Fruit fly (Drosophila melanogaster): ENCODE results near the gene eIF5B.

The eIF5B gene

dm6 chr3L:3460402-3461027 lies at the start of gene eIF5B (continued):
- TF ChIP-seq Nf-YB (GFP tag; optimal IDR thresholded peaks at IDR 0.05) (peak; percentile 62), CG11093 (GFP tag; IDR thresholded peaks at IDR 0.05) (peak; percentile 82; the same call in 2 of the 3 replicates), CG17328 (GFP tag; IDR thresholded peaks at IDR 0.05) (peak; percentile 86), CG7271 (tag; optimal IDR thresholded peaks at IDR 0.05) (no peak), ash1 (GFP tag; optimal IDR thresholded peaks at IDR 0.05) (no peak), CG4404 (GFP tag; IDR thresholded peaks at IDR 0.05) (peak; percentile 78), CG14965 (GFP tag; optimal IDR thresholded peaks at IDR 0.05; ENCODE audit: borderline replicate concordance) (no peak), Lpt (GFP tag; optimal IDR thresholded peaks at IDR 0.05) (no peak), CG17829 (tag; optimal IDR thresholded peaks at IDR 0.05) (peak; percentile 71), CG9437 (GFP tag; optimal IDR thresholded peaks at IDR 0.05) (peak; percentile 68), danr (GFP tag; IDR thresholded peaks at IDR 0.05) (peak; percentile 60; the same call in 1 of the 2 replicates), CG15601 (tag; optimal IDR thresholded peaks at IDR 0.05) (peak; percentile 59), jigr1 (GFP tag; IDR thresholded peaks at IDR 0.05) (peak; percentile 63; the same call in 2 of the 3 replicates), CG11085 (GFP tag; IDR thresholded peaks at IDR 0.05) (peak; percentile 73), Hey (tag; optimal IDR thresholded peaks at IDR 0.05) (no peak), CG17361 (GFP tag; IDR thresholded peaks at IDR 0.05) (peak; percentile 75), CG11695 (GFP tag; IDR thresholded peaks at IDR 0.05) (peak; percentile 80), CG31224 (GFP tag; IDR thresholded peaks at IDR 0.05) (peak; percentile 75), CG2116 (GFP tag; optimal IDR thresholded peaks at IDR 0.05) (peak; percentile 54), Kr (GFP tag; optimal IDR thresholded peaks at IDR 0.05) (no peak), CG9727 (GFP tag; optimal IDR thresholded peaks at IDR 0.05) (peak; percentile 83), Usf (GFP tag; optimal IDR thresholded peaks at IDR 0.05) (peak; percentile 78), Hand (GFP tag; optimal IDR thresholded peaks at IDR 0.05) (peak; percentile 29), mam (GFP tag; optimal IDR thresholded peaks at IDR 0.05) (peak; percentile 38), Tbp (GFP tag; optimal IDR thresholded peaks at IDR 0.05) (no peak), CG12299 (tag; optimal IDR thresholded peaks at IDR 0.05) (no peak), CG8290 (GFP tag; optimal IDR thresholded peaks at IDR 0.05) (peak; percentile 32), CG8290 (tag; optimal IDR thresholded peaks at IDR 0.05) (peak; percentile 6 to 73), CG7357 (GFP tag; IDR thresholded peaks at IDR 0.05) (peak; percentile 71), CG11398 (GFP tag; optimal IDR thresholded peaks at IDR 0.05) (no peak), Hr78 (GFP tag; optimal IDR thresholded peaks at IDR 0.05) (no peak), dpn (GFP tag; optimal IDR thresholded peaks at IDR 0.05) (peak; percentile 57 to 77), grau (tag; optimal IDR thresholded peaks at IDR 0.05) (peak; percentile 81), Sry-β (GFP tag; optimal IDR thresholded peaks at IDR 0.05) (peak; percentile 1), CG32532 (GFP tag; IDR thresholded peaks at IDR 0.05) (peak; percentile 88), CG12236 (GFP tag; optimal IDR thresholded peaks at IDR 0.05) (no peak), aop (GFP tag; IDR thresholded peaks at IDR 0.05) (peak; percentile 63; the same call in 1 of the 2 replicates), MTF-1 (GFP tag; optimal IDR thresholded peaks at IDR 0.05; ENCODE audit: borderline replicate concordance) (peak; percentile 23), CG5180 (GFP tag; optimal IDR thresholded peaks at IDR 0.05) (no peak), CG3995 (GFP tag; optimal IDR thresholded peaks at IDR 0.05) (no peak), nerfin-1 (tag; optimal IDR thresholded peaks at IDR 0.05) (peak; percentile 45), twi (tag; optimal IDR thresholded peaks at IDR 0.05) (peak; percentile 70), da (GFP tag; optimal IDR thresholded peaks at IDR 0.05) (no peak), az2 (GFP tag; optimal IDR thresholded peaks at IDR 0.05) (peak; percentile 85), Gug (GFP tag; IDR thresholded peaks at IDR 0.05) (peak; percentile 83), ara (GFP tag; IDR thresholded peaks at IDR 0.05) (peak; percentile 71), CG10654 (GFP tag; optimal IDR thresholded peaks at IDR 0.05) (peak; percentile 22), cg (GFP tag; optimal IDR thresholded peaks at IDR 0.05) (no peak), CG17359 (tag; optimal IDR thresholded peaks at IDR 0.05) (peak; percentile 68), mirr (GFP tag; optimal IDR thresholded peaks at IDR 0.05) (peak; percentile 50)
